Fruit fly (Drosophila melanogaster) whole organism, embryonic: ENCODE measurements around the gene Ir87a.

Experiments used
- Antp ChIP-seq: fragments of 200-800 bp; sonication (Bioruptor generic); optimal IDR thresholded peaks from 3 replicates; lab custom pipeline; 2016; ENCODE audit warnings: missing biosample characterization, missing genetic modification characterization
- B-H1 ChIP-seq: fragments of 200-800 bp; sonication (Bioruptor generic); IDR thresholded peaks from 3 replicates; pipeline ENCODE4 v1.3.6; 2022; ENCODE audit warnings: missing biosample characterization, missing genetic modification characterization
- Bgb ChIP-seq: fragments of 200-800 bp; sonication (Bioruptor generic); IDR thresholded peaks from 2 replicates; pipeline ENCODE4 v1.3.6; 2022; ENCODE audit warnings: missing biosample characterization, missing genetic modification characterization; ENCODE audit not compliant: partially characterized antibody
- CG10209 ChIP-seq: fragments of 200-800 bp; sonication (Bioruptor generic); optimal IDR thresholded peaks from 3 replicates; lab custom pipeline; 2017; ENCODE audit warnings: missing biosample characterization, mild to moderate bottlenecking, missing genetic modification characterization, missing genetic modification reagents
- CG10267 ChIP-seq: fragments of 200-800 bp; sonication (Bioruptor generic); optimal IDR thresholded peaks from 2 replicates; lab custom pipeline; 2018; ENCODE audit warnings: missing biosample characterization, mild to moderate bottlenecking, missing genetic modification characterization, moderate library complexity
- CG12155 ChIP-seq: fragments of 200-800 bp; sonication (Bioruptor generic); optimal IDR thresholded peaks from 3 replicates; lab custom pipeline; 2016; ENCODE audit warnings: missing biosample characterization, missing genetic modification characterization
- CG15696 ChIP-seq: fragments of 200-800 bp; sonication (Bioruptor generic); optimal IDR thresholded peaks from 2 replicates; lab custom pipeline; 2019; ENCODE audit warnings: missing biosample characterization, mild to moderate bottlenecking, missing genetic modification characterization, moderate library complexity
- CG17612 ChIP-seq: fragments of 200-800 bp; sonication (Bioruptor generic); IDR thresholded peaks from 2 replicates; pipeline ENCODE4 v1.3.6; 2022; ENCODE audit warnings: missing biosample characterization, missing genetic modification characterization
- CG17829 ChIP-seq: fragments of 200-800 bp; optimal IDR thresholded peaks from 2 replicates; lab custom pipeline; 2019; ENCODE audit warnings: missing biosample characterization, mild to moderate bottlenecking, missing genetic modification characterization, moderate library complexity
- CG18476 ChIP-seq: fragments of 200-800 bp; sonication (Bioruptor generic); optimal IDR thresholded peaks from 2 replicates; lab custom pipeline; 2016; ENCODE audit warnings: missing biosample characterization, mild to moderate bottlenecking, missing genetic modification characterization
- CG2202 ChIP-seq: fragments of 200-800 bp; sonication (Bioruptor generic); optimal IDR thresholded peaks from 2 replicates; lab custom pipeline; 2018; ENCODE audit warnings: missing biosample characterization, mild to moderate bottlenecking, missing genetic modification characterization
- CG32532 ChIP-seq: fragments of 200-800 bp; sonication (Bioruptor generic); IDR thresholded peaks from 2 replicates; pipeline ENCODE4 v1.3.6; 2022; ENCODE audit warnings: missing biosample characterization, missing genetic modification characterization
- CG5180 ChIP-seq: fragments of 200-800 bp; sonication (Bioruptor generic); optimal IDR thresholded peaks from 3 replicates; lab custom pipeline; 2017; ENCODE audit warnings: missing biosample characterization, missing genetic modification characterization, mild to moderate bottlenecking, moderate library complexity, missing genetic modification reagents
- CG6683 ChIP-seq: fragments of 200-800 bp; sonication (Bioruptor generic); optimal IDR thresholded peaks from 2 replicates; lab custom pipeline; 2017; ENCODE audit warnings: missing biosample characterization, mild to moderate bottlenecking, missing genetic modification characterization, missing genetic modification reagents
- CG6689 ChIP-seq: fragments of 200-800 bp; sonication (Bioruptor generic); IDR thresholded peaks from 2 replicates; pipeline ENCODE4 v1.3.6; 2022; ENCODE audit warnings: missing biosample characterization, missing genetic modification characterization
- CG8359 ChIP-seq: fragments of 200-800 bp; sonication (Bioruptor generic); optimal IDR thresholded peaks from 2 replicates; lab custom pipeline; 2017; ENCODE audit warnings: missing biosample characterization, mild to moderate bottlenecking, missing genetic modification characterization, borderline replicate concordance
- CG8924 ChIP-seq: fragments of 200-800 bp; optimal IDR thresholded peaks from 3 replicates; lab custom pipeline; 2019; ENCODE audit warnings: missing biosample characterization, mild to moderate bottlenecking, missing genetic modification characterization, moderate library complexity
- Dad ChIP-seq: fragments of 200-800 bp; sonication (Bioruptor generic); optimal IDR thresholded peaks from 3 replicates; lab custom pipeline; 2016; ENCODE audit warnings: missing biosample characterization, missing genetic modification characterization
- Dip3 ChIP-seq: fragments of 200-800 bp; sonication (Bioruptor generic); optimal IDR thresholded peaks from 3 replicates; lab custom pipeline; 2016; ENCODE audit warnings: missing biosample characterization, missing genetic modification characterization
- Dll ChIP-seq: fragments of 200-800 bp; sonication (Bioruptor generic); IDR thresholded peaks from 4 replicates; pipeline ENCODE4 v1.3.6; 2022; ENCODE audit warnings: missing biosample characterization, missing genetic modification characterization; ENCODE audit not compliant: partially characterized antibody
- Ets97D ChIP-seq: fragments of 200-800 bp; sonication (Bioruptor generic); optimal IDR thresholded peaks from 3 replicates; lab custom pipeline; 2016; ENCODE audit warnings: missing biosample characterization, missing genetic modification characterization
- Fer1 ChIP-seq: fragments of 200-800 bp; sonication (Bioruptor generic); optimal IDR thresholded peaks from 2 replicates; lab custom pipeline; 2017; ENCODE audit warnings: missing biosample characterization, mild to moderate bottlenecking, missing genetic modification characterization
- Hr78 ChIP-seq, 2 experiments: fragments of 200-800 bp in 1 of 2; fragments of >200 bp in 1 of 2; sonication (Bioruptor generic) in 1 of 2; optimal IDR thresholded peaks; 2 replicates each; lab custom pipeline; 2017 to 2019; ENCODE audit warnings: missing biosample characterization in 2 of 2, missing genetic modification characterization in 2 of 2, mild to moderate bottlenecking in 1 of 2, moderate library complexity in 1 of 2
- MESR4 ChIP-seq: fragments of 200-800 bp; sonication (Bioruptor generic); optimal IDR thresholded peaks from 2 replicates; lab custom pipeline; 2018; ENCODE audit warnings: missing biosample characterization, mild to moderate bottlenecking, missing genetic modification characterization, moderate library complexity
- Mes4 ChIP-seq: fragments of 200-800 bp; sonication (Bioruptor generic); optimal IDR thresholded peaks from 2 replicates; lab custom pipeline; 2016; ENCODE audit warnings: missing biosample characterization, missing genetic modification characterization
- Neu2 ChIP-seq: fragments of 200-800 bp; sonication (Bioruptor generic); optimal IDR thresholded peaks from 3 replicates; lab custom pipeline; 2016; ENCODE audit warnings: missing biosample characterization, missing genetic modification characterization, borderline replicate concordance
- Nf-YA ChIP-seq: fragments of 200-800 bp; sonication (Bioruptor generic); IDR thresholded peaks from 2 replicates; pipeline ENCODE4 v1.3.6; 2022; ENCODE audit warnings: missing biosample characterization, missing genetic modification characterization
- Oaz ChIP-seq: fragments of 200-800 bp; sonication (Bioruptor generic); IDR thresholded peaks from 2 replicates; pipeline ENCODE4 v1.3.6; 2022; ENCODE audit warnings: missing biosample characterization, missing genetic modification characterization
- Ptx1 ChIP-seq: fragments of 200-800 bp; sonication (Bioruptor generic); IDR thresholded peaks from 2 replicates; pipeline ENCODE4 v1.3.6; 2022; ENCODE audit warnings: missing biosample characterization, missing genetic modification characterization
- Rfx ChIP-seq: fragments of 200-800 bp; sonication (Bioruptor generic); IDR thresholded peaks from 2 replicates; pipeline ENCODE4 v1.3.6; 2022; ENCODE audit warnings: missing biosample characterization, missing genetic modification characterization
- Trl ChIP-seq, 3 experiments: fragments of >200 bp in 2 of 3; fragments of 200-800 bp in 1 of 3; sonication (Bioruptor generic) in 1 of 3; optimal IDR thresholded peaks; 2 replicates in 1 of 3; 3 replicates in 2 of 3; lab custom pipeline; 2016 to 2017; ENCODE audit warnings: missing biosample characterization in 1 of 3, missing genetic modification characterization in 1 of 3
- bbx ChIP-seq: fragments of 200-800 bp; sonication (Bioruptor generic); IDR thresholded peaks from 2 replicates; pipeline ENCODE4 v1.3.6; 2022; ENCODE audit warnings: missing biosample characterization, missing genetic modification characterization; ENCODE audit not compliant: partially characterized antibody
- crc ChIP-seq: fragments of 200-800 bp; sonication (Bioruptor generic); optimal IDR thresholded peaks from 2 replicates; lab custom pipeline; 2016; ENCODE audit warnings: missing biosample characterization, missing genetic modification characterization
- crol ChIP-seq: fragments of 200-800 bp; sonication (Bioruptor generic); IDR thresholded peaks from 2 replicates; pipeline ENCODE4 v1.3.6; 2022; ENCODE audit warnings: missing biosample characterization, missing genetic modification characterization
- ewg ChIP-seq: fragments of 200-800 bp; sonication (Bioruptor generic); optimal IDR thresholded peaks from 3 replicates; lab custom pipeline; 2017; ENCODE audit warnings: mild to moderate bottlenecking, missing biosample characterization, missing genetic modification reagents, missing genetic modification characterization
- fd102C ChIP-seq: fragments of 200-800 bp; sonication (Bioruptor generic); optimal IDR thresholded peaks from 2 replicates; lab custom pipeline; 2018; ENCODE audit warnings: missing biosample characterization, mild to moderate bottlenecking, missing genetic modification characterization, moderate library complexity
- her ChIP-seq: fragments of 200-800 bp; sonication (Bioruptor generic); optimal IDR thresholded peaks from 2 replicates; lab custom pipeline; 2016; ENCODE audit warnings: missing biosample characterization, missing genetic modification characterization
- inv ChIP-seq: fragments of 200-800 bp; sonication (Bioruptor generic); IDR thresholded peaks from 2 replicates; pipeline ENCODE4 v1.3.6; 2022; ENCODE audit warnings: missing biosample characterization, missing genetic modification characterization; ENCODE audit not compliant: partially characterized antibody
- klu ChIP-seq: fragments of 200-800 bp; sonication (Bioruptor generic); IDR thresholded peaks from 2 replicates; pipeline ENCODE4 v1.3.6; 2022; ENCODE audit warnings: missing biosample characterization, missing genetic modification characterization
- mam ChIP-seq: fragments of 200-800 bp; sonication (Bioruptor generic); optimal IDR thresholded peaks from 3 replicates; lab custom pipeline; 2016; ENCODE audit warnings: missing biosample characterization, missing genetic modification characterization
- pho ChIP-seq: fragments of 200-800 bp; sonication (Bioruptor generic); optimal IDR thresholded peaks from 2 replicates; lab custom pipeline; 2016; ENCODE audit warnings: missing biosample characterization, missing genetic modification characterization
- pros ChIP-seq: fragments of 200-800 bp; sonication (Bioruptor generic); optimal IDR thresholded peaks from 3 replicates; lab custom pipeline; 2019; ENCODE audit warnings: missing biosample characterization, mild to moderate bottlenecking, missing genetic modification characterization, moderate library complexity
- pzg ChIP-seq: fragments of 200-800 bp; sonication (Bioruptor generic); optimal IDR thresholded peaks from 3 replicates; lab custom pipeline; 2018; ENCODE audit warnings: missing biosample characterization, mild to moderate bottlenecking, missing genetic modification characterization, moderate library complexity
- schlank ChIP-seq: fragments of 200-800 bp; sonication (Bioruptor generic); optimal IDR thresholded peaks from 2 replicates; lab custom pipeline; 2018; ENCODE audit warnings: missing biosample characterization, mild to moderate bottlenecking, missing genetic modification characterization
- sens ChIP-seq: fragments of 200-800 bp; sonication (Bioruptor generic); peaks from one replicate; lab custom pipeline; 2016; ENCODE audit warnings: missing biosample characterization, missing genetic modification characterization
- sim ChIP-seq: fragments of 200-800 bp; sonication (Bioruptor generic); IDR thresholded peaks from 2 replicates; pipeline ENCODE4 v1.3.6; 2022; ENCODE audit warnings: missing biosample characterization, missing genetic modification characterization
- sqz ChIP-seq: fragments of 200-800 bp; sonication (Bioruptor generic); optimal IDR thresholded peaks from 3 replicates; lab custom pipeline; 2018; ENCODE audit warnings: missing biosample characterization, mild to moderate bottlenecking, missing genetic modification characterization
- tap ChIP-seq: fragments of 200-800 bp; optimal IDR thresholded peaks from 3 replicates; lab custom pipeline; 2019; ENCODE audit warnings: missing biosample characterization, mild to moderate bottlenecking, missing genetic modification characterization, moderate library complexity
- unc-4 ChIP-seq: fragments of 200-800 bp; sonication (Bioruptor generic); IDR thresholded peaks from 2 replicates; pipeline ENCODE4 v1.3.6; 2022; ENCODE audit warnings: missing biosample characterization, missing genetic modification characterization; ENCODE audit not compliant: partially characterized antibody
- vnd ChIP-seq: fragments of 200-800 bp; sonication (Bioruptor generic); IDR thresholded peaks from 3 replicates; pipeline ENCODE4 v1.3.6; 2022; ENCODE audit warnings: missing biosample characterization, missing genetic modification characterization; ENCODE audit not compliant: partially characterized antibody

The Ir87a gene

DNA sequence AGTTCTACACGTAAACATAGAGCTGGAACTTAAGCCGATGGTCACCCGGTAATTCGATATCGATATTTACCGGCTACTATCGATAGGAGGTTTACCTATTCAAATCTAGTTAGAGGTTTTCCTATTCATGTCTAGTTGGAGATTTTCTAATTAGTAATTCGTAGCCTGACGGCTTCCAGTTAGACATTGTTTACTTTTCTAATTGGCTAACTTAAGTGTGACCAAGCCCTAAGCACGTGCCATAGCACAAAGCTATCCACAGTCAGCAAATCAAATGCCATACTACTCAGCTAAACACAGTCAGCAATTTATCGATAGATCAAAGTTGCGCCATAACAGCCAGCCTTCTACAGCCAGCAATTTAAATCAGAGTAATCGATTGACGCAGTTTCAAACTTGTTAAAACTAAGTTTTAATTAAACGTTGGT is 17.0 kb upstream of the Ir87a start, which contains the start of gene Dpm3 (continued):
- TF ChIP-seq Dad (GFP tag; lab: Kevin White, UChicago) (peak; percentile 7), Fer1 (GFP tag; lab: Kevin White, UChicago) (no peak), Oaz (no peak), CG12155 (GFP tag; lab: Kevin White, UChicago) (peak; percentile 7), klu (no peak), Dip3 (GFP tag; lab: Kevin White, UChicago) (peak; percentile 38), Trl (optimal IDR thresholded peaks at IDR 0.05; lab: Kevin White, UChicago) (peak in 1 of 2 experiments; percentile 8), Trl (GFP tag; optimal IDR thresholded peaks at IDR 0.05; lab: Kevin White, UChicago) (peak; percentile 41), sqz (no peak), CG6683 (no peak), ewg (no peak), pho (GFP tag; lab: Kevin White, UChicago) (peak; percentile 60), tap (peak; percentile 14), schlank (tag; lab: Kevin White, UChicago) (no peak), unc-4 (GFP tag; lab: Robert Waterston, UW) (peak; percentile 90), inv (GFP tag; lab: Robert Waterston, UW) (peak; percentile 89), CG10267 (peak; percentile 58), pzg (GFP tag; lab: Kevin White, UChicago) (peak; percentile 96), CG15696 (tag; lab: Kevin White, UChicago) (peak; percentile 43), CG18476 (GFP tag; lab: Kevin White, UChicago) (no peak), bbx (peak; percentile 86), Rfx (GFP tag; lab: Robert Waterston, UW) (peak; percentile 49), CG8359 (no peak), fd102C (GFP tag; lab: Kevin White, UChicago) (no peak), Nf-YA (GFP tag; lab: Robert Waterston, UW) (no peak), CG6689 (GFP tag; lab: Robert Waterston, UW) (no peak), CG5180 (GFP tag; lab: Kevin White, UChicago) (no peak), Neu2 (no peak), her (GFP tag; lab: Kevin White, UChicago) (peak; percentile 27), MESR4 (GFP tag; lab: Kevin White, UChicago) (peak; percentile 27), CG8924 (peak; percentile 39), Ets97D (GFP tag; lab: Kevin White, UChicago) (peak; percentile 78), Antp (GFP tag; lab: Kevin White, UChicago) (peak; percentile 40), B-H1 (GFP tag; lab: Robert Waterston, UW) (no peak), CG17612 (GFP tag; lab: Robert Waterston, UW) (no peak), Ptx1 (GFP tag; lab: Robert Waterston, UW) (no peak), Mes4 (GFP tag; lab: Kevin White, UChicago) (no peak), Dll (GFP tag; lab: Robert Waterston, UW) (peak; percentile 97), mam (GFP tag; lab: Kevin White, UChicago) (peak; percentile 56), crol (GFP tag; lab: Robert Waterston, UW) (no peak), Bgb (peak; percentile 92), sim (GFP tag; lab: Robert Waterston, UW) (no peak), crc (GFP tag; lab: Kevin White, UChicago) (no peak), CG2202 (peak; percentile 0), sens (peak; percentile 86), Hr78 (GFP tag; optimal IDR thresholded peaks at IDR 0.05; lab: Kevin White, UChicago) (no peak), pros (no peak), CG10209 (GFP tag; lab: Kevin White, UChicago) (no peak), vnd (GFP tag; lab: Robert Waterston, UW) (peak; percentile 89), CG17829 (peak; percentile 50), CG32532 (GFP tag; lab: Robert Waterston, UW) (peak; percentile 35; the same call in 1 of the 2 replicates)
